Worm (Caenorhabditis elegans) whole organism, L4 larva: Measurements from ENCODE around the gene R05A10.3.

Source experiments
- F10B5.3 ChIP-seq: sonication (generic microtip); optimal IDR thresholded peaks from 2 replicates; lab custom pipeline; 2016; ENCODE audit warnings: mild to moderate bottlenecking, missing genetic modification characterization, missing compliant biosample characterization
- hlh-30 ChIP-seq: sonication (generic microtip); optimal IDR thresholded peaks from 2 replicates; lab custom pipeline; 2017; ENCODE audit warnings: antibody characterized with exemption, mild to moderate bottlenecking, missing genetic modification characterization, missing compliant biosample characterization; ENCODE audit not compliant: insufficient read depth
- nhr-76 ChIP-seq: fragments of 150-350 bp; optimal IDR thresholded peaks from 2 replicates; lab custom pipeline; 2014; ENCODE audit warnings: missing biosample characterization, missing genetic modification characterization
- zag-1 ChIP-seq: fragments of 150-350 bp; optimal IDR thresholded peaks from 2 replicates; lab custom pipeline; 2014; ENCODE audit warnings: missing biosample characterization, missing genetic modification characterization

ce11 chrIV:14196176-14196575 is 19.9 kb upstream of the R05A10.3 start, which contains the start of gene F02H6.2:
- TF ChIP-seq nhr-76 (no peak), hlh-30 (tag; lab: Kevin White, UChicago) (no peak), F10B5.3 (no peak), zag-1 (no peak)
